Fruit fly (Drosophila melanogaster): ENCODE measurements around the gene pim.

Gene pim

dm6 chr2L:10379865-10380264 is 17.1 kb downstream of the pim start, which contains the start of gene gny:
gny (plus strand) TSS chr2L:10380103.
- TF ChIP-seq rn (GFP tag; IDR thresholded peaks at IDR 0.05) (no peak), CG10348 (GFP tag; IDR thresholded peaks at IDR 0.05) (no peak), CG13204 (GFP tag; optimal IDR thresholded peaks at IDR 0.05) (no peak), CG17806 (tag; optimal IDR thresholded peaks at IDR 0.05) (no peak), Ets98B (GFP tag; IDR thresholded peaks at IDR 0.05) (no peak), CG34367 (tag; optimal IDR thresholded peaks at IDR 0.05) (no peak), CG32121 (GFP tag; IDR thresholded peaks at IDR 0.05) (no peak), D1 (tag; optimal IDR thresholded peaks at IDR 0.05) (no peak), Pif1B (GFP tag; optimal IDR thresholded peaks at IDR 0.05) (no peak), CG9948 (tag; optimal IDR thresholded peaks at IDR 0.05) (no peak), CG4496 (GFP tag; IDR thresholded peaks at IDR 0.05) (no peak), CG15710 (tag; optimal IDR thresholded peaks at IDR 0.05) (no peak), fd96Ca (GFP tag; IDR thresholded peaks at IDR 0.05) (no peak), gl (tag; optimal IDR thresholded peaks at IDR 0.05) (no peak), CG8301 (tag; optimal IDR thresholded peaks at IDR 0.05) (no peak), CG12605 (GFP tag; IDR thresholded peaks at IDR 0.05) (no peak), CG8159 (tag; optimal IDR thresholded peaks at IDR 0.05) (no peak), Snoo (tag; optimal IDR thresholded peaks at IDR 0.05) (no peak), CG14655 (GFP tag; optimal IDR thresholded peaks at IDR 0.05) (no peak)

- TF ChIP-seq gl (tag; optimal IDR thresholded peaks at IDR 0.05): no peak
- TF ChIP-seq CG10348 (GFP tag; IDR thresholded peaks at IDR 0.05): no peak
- no peak for TF ChIP-seq Pif1A (GFP tag; optimal IDR thresholded peaks at IDR 0.05)
- TF ChIP-seq D1 (tag; optimal IDR thresholded peaks at IDR 0.05): no peak
- TF ChIP-seq fd96Ca (GFP tag; IDR thresholded peaks at IDR 0.05): no peak
- TF ChIP-seq rn (GFP tag; IDR thresholded peaks at IDR 0.05): no peak
- TF ChIP-seq CG34367 (tag; optimal IDR thresholded peaks at IDR 0.05): peak; percentile 3
- TF ChIP-seq CG15710 (tag; optimal IDR thresholded peaks at IDR 0.05): peak; percentile 53
- no peak for TF ChIP-seq EcR (GFP tag; optimal IDR thresholded peaks at IDR 0.05)
- TF ChIP-seq CG32121 (GFP tag; IDR thresholded peaks at IDR 0.05): peak; percentile 41; the same call in 1 of the 2 replicates
- peak; percentile 32 for TF ChIP-seq CG9948 (tag; optimal IDR thresholded peaks at IDR 0.05)
- no peak for TF ChIP-seq CG8301 (tag; optimal IDR thresholded peaks at IDR 0.05)
- TF ChIP-seq CG13204 (GFP tag; optimal IDR thresholded peaks at IDR 0.05): no peak
- TF ChIP-seq Ets98B (GFP tag; IDR thresholded peaks at IDR 0.05): peak; percentile 37
- TF ChIP-seq CG4496 (GFP tag; IDR thresholded peaks at IDR 0.05): peak; percentile 72
- peak; percentile 60 for TF ChIP-seq CG17806 (tag; optimal IDR thresholded peaks at IDR 0.05)
- TF ChIP-seq CG14655 (GFP tag; optimal IDR thresholded peaks at IDR 0.05): no peak
- no peak for TF ChIP-seq Pif1B (GFP tag; optimal IDR thresholded peaks at IDR 0.05)
- no peak for TF ChIP-seq CG8159 (tag; optimal IDR thresholded peaks at IDR 0.05)
- no peak for TF ChIP-seq CG12605 (GFP tag; IDR thresholded peaks at IDR 0.05)
- peak; percentile 54 for TF ChIP-seq Snoo (tag; optimal IDR thresholded peaks at IDR 0.05)
These were observed 19.2 kb downstream of the pim start, which contains the start of gene CG5096 for dm6 chr2L:10381890-10382450. CG5096 (plus strand) TSS chr2L:10382263.

dm6 chr2L:10386208-10386805 is 23.5 kb downstream of the pim start, which contains the start of the genes Cdk1 and mRpS7:
Cdk1 (minus strand) TSS chr2L:10386262.
mRpS7 (plus strand) TSS chr2L:10386662.
- TF ChIP-seq CG13204 (GFP tag; optimal IDR thresholded peaks at IDR 0.05) (no peak), CG8301 (tag; optimal IDR thresholded peaks at IDR 0.05) (peak; percentile 55), CG14655 (GFP tag; optimal IDR thresholded peaks at IDR 0.05) (no peak), CG9948 (tag; optimal IDR thresholded peaks at IDR 0.05) (peak; percentile 71), CG15710 (tag; optimal IDR thresholded peaks at IDR 0.05) (peak; percentile 61), CG17806 (tag; optimal IDR thresholded peaks at IDR 0.05) (peak; percentile 66), Pif1A (GFP tag; optimal IDR thresholded peaks at IDR 0.05) (peak; percentile 39), CG10348 (GFP tag; IDR thresholded peaks at IDR 0.05) (no peak), CG8159 (tag; optimal IDR thresholded peaks at IDR 0.05) (peak; percentile 73), Snoo (tag; optimal IDR thresholded peaks at IDR 0.05) (peak; percentile 62), CG32121 (GFP tag; IDR thresholded peaks at IDR 0.05) (peak; percentile 45; the same call in 1 of the 2 replicates), CG34367 (tag; optimal IDR thresholded peaks at IDR 0.05) (peak; percentile 43), Ets98B (GFP tag; IDR thresholded peaks at IDR 0.05) (peak; percentile 46), CG4496 (GFP tag; IDR thresholded peaks at IDR 0.05) (peak; percentile 70; the same call in 2 of the 3 replicates)

- TF ChIP-seq CG32121 (GFP tag; IDR thresholded peaks at IDR 0.05) (no peak), CG14655 (GFP tag; optimal IDR thresholded peaks at IDR 0.05) (no peak), Ets98B (GFP tag; IDR thresholded peaks at IDR 0.05) (no peak), CG13204 (GFP tag; optimal IDR thresholded peaks at IDR 0.05) (no peak), CG9948 (tag; optimal IDR thresholded peaks at IDR 0.05) (no peak), gl (tag; optimal IDR thresholded peaks at IDR 0.05) (no peak)
These were observed 24.0 kb downstream of the pim start for dm6 chr2L:10386824-10387223.

- TF ChIP-seq CG9948 (tag; optimal IDR thresholded peaks at IDR 0.05) (peak; percentile 32), CG32121 (GFP tag; IDR thresholded peaks at IDR 0.05) (peak; percentile 61; the same call in 1 of the 2 replicates), CG15710 (tag; optimal IDR thresholded peaks at IDR 0.05) (peak; percentile 39), gl (tag; optimal IDR thresholded peaks at IDR 0.05) (no peak), fd96Ca (GFP tag; IDR thresholded peaks at IDR 0.05) (no peak), CG4496 (GFP tag; IDR thresholded peaks at IDR 0.05) (peak; percentile 65; the same call in 2 of the 3 replicates), CG34367 (tag; optimal IDR thresholded peaks at IDR 0.05) (peak; percentile 17), CG8159 (tag; optimal IDR thresholded peaks at IDR 0.05) (peak; percentile 31), D1 (tag; optimal IDR thresholded peaks at IDR 0.05) (peak; percentile 72), CG8301 (tag; optimal IDR thresholded peaks at IDR 0.05) (peak; percentile 16), CG10348 (GFP tag; IDR thresholded peaks at IDR 0.05) (no peak), Snoo (tag; optimal IDR thresholded peaks at IDR 0.05) (peak; percentile 41), EcR (GFP tag; optimal IDR thresholded peaks at IDR 0.05) (no peak), rn (GFP tag; IDR thresholded peaks at IDR 0.05) (no peak), CG14655 (GFP tag; optimal IDR thresholded peaks at IDR 0.05) (no peak), Ets98B (GFP tag; IDR thresholded peaks at IDR 0.05) (peak; percentile 67), CG17806 (tag; optimal IDR thresholded peaks at IDR 0.05) (peak; percentile 31), Pif1B (GFP tag; optimal IDR thresholded peaks at IDR 0.05) (no peak), Pif1A (GFP tag; optimal IDR thresholded peaks at IDR 0.05) (peak; percentile 45), CG12605 (GFP tag; IDR thresholded peaks at IDR 0.05) (peak; percentile 28), CG13204 (GFP tag; optimal IDR thresholded peaks at IDR 0.05) (no peak)
These were observed 25.3 kb downstream of the pim start, which contains the start of gene da for dm6 chr2L:10387869-10388726. da (plus strand) TSS chr2L:10388105.

Data from whole organism, pupa.